Fruit fly (Drosophila melanogaster): ENCODE measurements around the gene CG12177.

DNA sequence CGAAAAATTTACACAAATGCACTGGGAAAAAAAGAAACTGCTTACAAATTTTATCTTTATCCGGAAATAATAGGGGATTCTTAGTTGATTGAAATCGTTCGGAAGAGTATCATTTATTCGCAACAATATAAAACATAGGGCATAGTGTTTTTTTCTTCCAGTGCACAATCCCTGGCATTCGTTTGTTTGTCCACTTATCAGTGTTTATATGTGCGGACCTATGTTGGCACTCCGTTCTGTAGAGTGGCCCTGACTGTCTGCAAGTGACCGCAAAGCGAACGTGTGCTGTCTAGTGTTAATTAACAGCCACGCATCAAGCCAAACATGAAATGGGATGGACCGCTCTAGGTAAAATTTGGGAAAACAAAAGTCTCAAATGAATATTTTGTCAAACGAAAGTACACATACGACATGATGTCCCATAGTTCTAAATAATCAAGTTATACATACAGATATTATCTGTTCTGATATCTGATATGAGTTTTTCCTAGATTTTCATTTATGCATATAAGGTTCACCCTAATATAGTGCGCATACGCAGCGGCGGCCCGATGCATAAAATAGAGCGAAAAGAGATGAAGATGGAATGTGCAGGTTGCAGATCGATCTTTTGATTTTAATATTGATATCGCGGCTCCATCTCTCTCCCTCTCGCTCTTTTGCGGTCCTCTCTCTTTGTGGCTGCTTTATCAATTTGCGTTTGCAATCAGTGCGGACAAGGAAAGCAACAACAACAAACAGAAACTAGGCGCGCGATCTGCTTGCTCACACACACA lies 39.0 kb downstream of the CG12177 start:
- TF ChIP-seq dsf (GFP tag; optimal IDR thresholded peaks at IDR 0.05; ENCODE audit: borderline replicate concordance) (no peak), Jra (GFP tag; optimal IDR thresholded peaks at IDR 0.05) (peak; percentile 59), ey (GFP tag; optimal IDR thresholded peaks at IDR 0.05) (peak; percentile 84), Mio (GFP tag; optimal IDR thresholded peaks at IDR 0.05) (no peak), CrebA (GFP tag; optimal IDR thresholded peaks at IDR 0.05; ENCODE audit: borderline replicate concordance) (no peak), CG32264 (GFP tag; optimal IDR thresholded peaks at IDR 0.05) (no peak), CG9705 (GFP tag; optimal IDR thresholded peaks at IDR 0.05) (no peak), h (GFP tag; optimal IDR thresholded peaks at IDR 0.05) (peak; percentile 78), Dfd (GFP tag; optimal IDR thresholded peaks at IDR 0.05) (no peak), sage (GFP tag; optimal IDR thresholded peaks at IDR 0.05) (peak; percentile 26)

All from whole organism, wandering third instar larva.